Worm (Caenorhabditis elegans) whole organism, L2 larva: ENCODE results near the gene F52E10.2.

Experiments
- ceh-82 ChIP-seq: fragments of 150-350 bp; optimal IDR thresholded peaks from 2 replicates; lab custom pipeline; 2014; ENCODE audit warnings: missing biosample characterization, missing genetic modification characterization
- egl-27 ChIP-seq: sonication (generic microtip); optimal IDR thresholded peaks from 3 replicates; lab custom pipeline; 2017; ENCODE audit warnings: missing biosample characterization, missing genetic modification reagents, missing genetic modification characterization
- lsy-2 ChIP-seq, 2 experiments: fragments of 150-350 bp in 1 of 2; sonication (generic microtip) in 1 of 2; optimal IDR thresholded peaks; 2 replicates each; lab custom pipeline; 2014 to 2017; ENCODE audit warnings: missing biosample characterization in 2 of 2, missing genetic modification characterization in 2 of 2
- skn-1 ChIP-seq: sonication (generic microtip); optimal IDR thresholded peaks from 2 replicates; lab custom pipeline; 2017; ENCODE audit warnings: missing biosample characterization, missing genetic modification characterization
- unc-39 ChIP-seq: fragments of 150-350 bp; optimal IDR thresholded peaks from 2 replicates; lab custom pipeline; 2014; ENCODE audit warnings: missing biosample characterization, missing genetic modification characterization

- TF ChIP-seq skn-1 (tag; lab: Kevin White, UChicago) (no peak), lsy-2 (tag; optimal IDR thresholded peaks at IDR 0.05; lab: Kevin White, UChicago) (no peak), unc-39 (no peak), egl-27 (tag; lab: Kevin White, UChicago) (no peak), ceh-82 (tag; lab: Kevin White, UChicago) (no peak)
Measured at ce11 chrX:16250679-16251078, 32.3 kb downstream of the F52E10.2 start, which contains the start of gene W10G6.6.
